Worm (Caenorhabditis elegans) whole organism, late embryonic: Measurements from ENCODE around the gene ula-1.

Source experiments
- C08G9.2 ChIP-seq: sonication (generic microtip); optimal IDR thresholded peaks from 2 replicates; lab custom pipeline; 2016; ENCODE audit warnings: mild to moderate bottlenecking, missing genetic modification characterization, moderate library complexity, missing compliant biosample characterization
- C38D4.7 ChIP-seq: fragments of 200-800 bp; sonication (Bioruptor generic); optimal IDR thresholded peaks from 2 replicates; lab custom pipeline; 2018; ENCODE audit warnings: mild to moderate bottlenecking, missing genetic modification characterization, moderate library complexity, missing compliant biosample characterization
- F13H6.1 ChIP-seq: sonication (generic microtip); optimal IDR thresholded peaks from 2 replicates; lab custom pipeline; 2016; ENCODE audit warnings: missing genetic modification characterization, missing compliant biosample characterization
- K02D7.2 ChIP-seq: sonication (generic microtip); optimal IDR thresholded peaks from 2 replicates; lab custom pipeline; 2017; ENCODE audit warnings: mild to moderate bottlenecking, missing genetic modification characterization, missing compliant biosample characterization
- K09A11.1 ChIP-seq: sonication (generic microtip); optimal IDR thresholded peaks from 2 replicates; lab custom pipeline; 2017; ENCODE audit warnings: antibody characterized with exemption, mild to moderate bottlenecking, missing genetic modification characterization, missing compliant biosample characterization; ENCODE audit not compliant: insufficient read depth
- T23F11.4 ChIP-seq: fragments of 200-800 bp; sonication (Bioruptor generic); optimal IDR thresholded peaks from 2 replicates; lab custom pipeline; 2018; ENCODE audit warnings: mild to moderate bottlenecking, missing genetic modification characterization, missing compliant biosample characterization
- Y22D7AL.16 ChIP-seq: sonication (generic microtip); optimal IDR thresholded peaks from 2 replicates; lab custom pipeline; 2016; ENCODE audit warnings: missing genetic modification characterization, missing compliant biosample characterization
- ceh-18 ChIP-seq: sonication (generic microtip); optimal IDR thresholded peaks from 2 replicates; lab custom pipeline; 2016; ENCODE audit warnings: missing genetic modification characterization, missing compliant biosample characterization
- ceh-2 ChIP-seq: sonication (generic microtip); optimal IDR thresholded peaks from 2 replicates; lab custom pipeline; 2016; ENCODE audit warnings: missing genotype, missing genetic modification characterization, missing compliant biosample characterization
- ceh-22 ChIP-seq: sonication (generic microtip); optimal IDR thresholded peaks from 2 replicates; lab custom pipeline; 2017; ENCODE audit warnings: missing biosample characterization, missing genetic modification characterization
- ceh-24 ChIP-seq: sonication (generic microtip); optimal IDR thresholded peaks from 2 replicates; lab custom pipeline; 2016; ENCODE audit warnings: mild to moderate bottlenecking, missing genetic modification characterization, missing compliant biosample characterization
- ceh-34 ChIP-seq: sonication (generic microtip); optimal IDR thresholded peaks from 2 replicates; lab custom pipeline; 2016; ENCODE audit warnings: mild to moderate bottlenecking, missing genetic modification characterization, missing compliant biosample characterization
- ceh-48 ChIP-seq: sonication (generic microtip); optimal IDR thresholded peaks from 2 replicates; lab custom pipeline; 2016; ENCODE audit warnings: missing genetic modification characterization, inconsistent platforms, missing compliant biosample characterization
- che-1 ChIP-seq: sonication (generic microtip); optimal IDR thresholded peaks from 2 replicates; lab custom pipeline; 2016; ENCODE audit warnings: mild to moderate bottlenecking, missing genetic modification characterization, missing compliant biosample characterization
- dve-1 ChIP-seq: sonication (generic microtip); optimal IDR thresholded peaks from 2 replicates; lab custom pipeline; 2017; ENCODE audit warnings: antibody characterized with exemption, mild to moderate bottlenecking, missing genetic modification characterization, missing compliant biosample characterization
- elt-4 ChIP-seq: sonication (generic microtip); optimal IDR thresholded peaks from 2 replicates; lab custom pipeline; 2016; ENCODE audit warnings: missing genetic modification characterization, missing compliant biosample characterization
- eyg-1 ChIP-seq: sonication (generic microtip); optimal IDR thresholded peaks from 2 replicates; lab custom pipeline; 2016; ENCODE audit warnings: missing genotype, missing genetic modification characterization, missing compliant biosample characterization
- fkh-10 ChIP-seq: fragments of 150-350 bp; optimal IDR thresholded peaks from 2 replicates; lab custom pipeline; 2014; ENCODE audit warnings: missing biosample characterization, missing genetic modification reagents, missing genetic modification characterization
- fkh-6 ChIP-seq: sonication (generic microtip); optimal IDR thresholded peaks from 2 replicates; lab custom pipeline; 2016; ENCODE audit warnings: missing genetic modification characterization, missing compliant biosample characterization
- hlh-15 ChIP-seq: sonication (generic microtip); optimal IDR thresholded peaks from 2 replicates; lab custom pipeline; 2016; ENCODE audit warnings: missing genetic modification characterization, missing compliant biosample characterization
- hlh-30 ChIP-seq: sonication (generic microtip); optimal IDR thresholded peaks from 2 replicates; lab custom pipeline; 2017; ENCODE audit warnings: antibody characterized with exemption, missing genetic modification characterization, missing compliant biosample characterization; ENCODE audit not compliant: insufficient read depth
- hlh-8 ChIP-seq: sonication (generic microtip); optimal IDR thresholded peaks from 2 replicates; lab custom pipeline; 2016; ENCODE audit warnings: missing genotype, missing genetic modification characterization, missing compliant biosample characterization
- lim-6 ChIP-seq: sonication (generic microtip); optimal IDR thresholded peaks from 2 replicates; lab custom pipeline; 2016; ENCODE audit warnings: missing genetic modification characterization, missing compliant biosample characterization
- lin-11 ChIP-seq: fragments of 200-800 bp; sonication (Bioruptor generic); optimal IDR thresholded peaks from 2 replicates; lab custom pipeline; 2018; ENCODE audit warnings: mild to moderate bottlenecking, missing genetic modification characterization, missing compliant biosample characterization
- mec-3 ChIP-seq: sonication (generic microtip); optimal IDR thresholded peaks from 2 replicates; lab custom pipeline; 2016; ENCODE audit warnings: borderline replicate concordance, missing genetic modification characterization, missing compliant biosample characterization
- nfya-1 ChIP-seq: sonication (generic microtip); optimal IDR thresholded peaks from 2 replicates; lab custom pipeline; 2017; ENCODE audit warnings: missing genetic modification characterization, mild to moderate bottlenecking, missing compliant biosample characterization, antibody characterized with exemption, moderate library complexity
- nhr-232 ChIP-seq: sonication (generic microtip); optimal IDR thresholded peaks from 2 replicates; lab custom pipeline; 2016; ENCODE audit warnings: missing genetic modification characterization, missing compliant biosample characterization
- pat-9 ChIP-seq: fragments of 200-800 bp; sonication (Bioruptor generic); optimal IDR thresholded peaks from 2 replicates; lab custom pipeline; 2018; ENCODE audit warnings: mild to moderate bottlenecking, missing genetic modification characterization, moderate library complexity, missing compliant biosample characterization
- pax-1 ChIP-seq: fragments of 150-350 bp; optimal IDR thresholded peaks from 2 replicates; lab custom pipeline; 2014; ENCODE audit warnings: missing biosample characterization, missing genetic modification characterization
- pha-4 ChIP-seq: fragments of 150-350 bp; optimal IDR thresholded peaks from 2 replicates; lab custom pipeline; 2018; ENCODE audit warnings: missing biosample characterization, missing genetic modification reagents, missing genetic modification characterization
- pqm-1 ChIP-seq: sonication (generic microtip); optimal IDR thresholded peaks from 2 replicates; lab custom pipeline; 2016; ENCODE audit warnings: missing genetic modification characterization, missing compliant biosample characterization
- ref-2 ChIP-seq: sonication (generic microtip); optimal IDR thresholded peaks from 2 replicates; lab custom pipeline; 2016; ENCODE audit warnings: missing genetic modification characterization, missing compliant biosample characterization
- sdc-2 ChIP-seq: sonication (generic microtip); optimal IDR thresholded peaks from 2 replicates; lab custom pipeline; 2016; ENCODE audit warnings: missing genotype, missing genetic modification characterization, missing compliant biosample characterization
- sox-2 ChIP-seq: fragments of 200-800 bp; sonication (Bioruptor generic); IDR thresholded peaks from 2 replicates; pipeline ENCODE4 v1.3.6; 2022; ENCODE audit warnings: missing genetic modification reagents, missing genetic modification characterization, missing compliant biosample characterization
- sox-4 ChIP-seq: sonication (generic microtip); optimal IDR thresholded peaks from 2 replicates; lab custom pipeline; 2017; ENCODE audit warnings: mild to moderate bottlenecking, missing genetic modification characterization, inconsistent platforms, missing compliant biosample characterization
- tbx-7 ChIP-seq: sonication (generic microtip); optimal IDR thresholded peaks from 2 replicates; lab custom pipeline; 2016; ENCODE audit warnings: missing genotype, missing genetic modification characterization, missing compliant biosample characterization
- ttx-3 ChIP-seq: sonication (generic microtip); optimal IDR thresholded peaks from 2 replicates; lab custom pipeline; 2016; ENCODE audit warnings: missing genetic modification reagents, missing genetic modification characterization, missing compliant biosample characterization
- unc-42 ChIP-seq: sonication (generic microtip); optimal IDR thresholded peaks from 2 replicates; lab custom pipeline; 2016; ENCODE audit warnings: missing genotype, missing genetic modification characterization, missing compliant biosample characterization
- unc-55 ChIP-seq: sonication (generic microtip); optimal IDR thresholded peaks from 2 replicates; lab custom pipeline; 2017; ENCODE audit warnings: missing biosample characterization, missing genetic modification reagents, missing genetic modification characterization

Gene ula-1

DNA sequence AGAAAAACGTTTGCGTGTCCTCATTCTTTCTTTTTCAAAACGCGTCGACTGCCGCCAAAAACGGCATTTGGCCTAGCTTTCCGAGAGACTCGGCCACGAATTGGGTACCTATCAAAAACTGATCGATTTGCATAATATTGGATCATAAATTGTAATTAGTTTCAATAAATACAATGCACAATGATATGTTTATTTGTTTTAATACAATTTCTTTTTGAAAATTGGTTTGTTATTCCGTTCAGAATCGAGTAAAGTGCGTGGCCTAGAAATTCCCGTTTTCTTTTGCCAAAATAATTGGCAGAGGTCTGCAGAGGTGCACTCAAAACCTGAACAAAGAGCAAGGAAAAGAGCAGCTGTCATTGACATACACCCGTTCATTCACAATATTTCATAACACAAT lies 14.7 kb downstream of the ula-1 start, which contains the start of gene F26F4.8 (continued):
- no peak for TF ChIP-seq ceh-48 (tag; lab: Kevin White, UChicago)
- TF ChIP-seq fkh-6 (tag; lab: Kevin White, UChicago): peak; percentile 40
- no peak for TF ChIP-seq pqm-1
- no peak for TF ChIP-seq pat-9 (tag; lab: Kevin White, UChicago)
- TF ChIP-seq tbx-7: peak; percentile 85
- TF ChIP-seq elt-4 (tag; lab: Kevin White, UChicago): no peak
- peak; percentile 43 for TF ChIP-seq lim-6 (tag; lab: Kevin White, UChicago)
- peak; percentile 15 for TF ChIP-seq ceh-34 (tag; lab: Kevin White, UChicago)
- TF ChIP-seq pha-4 (tag; lab: Kevin White, UChicago): no peak
- TF ChIP-seq che-1 (tag; lab: Kevin White, UChicago): no peak
- TF ChIP-seq F13H6.1 (tag; lab: Kevin White, UChicago): peak; percentile 37
- TF ChIP-seq ceh-22: no peak
- TF ChIP-seq ceh-24 (tag; lab: Kevin White, UChicago): no peak
- peak; percentile 51 for TF ChIP-seq ref-2
- no peak for TF ChIP-seq nhr-232
- no peak for TF ChIP-seq nfya-1 (tag; lab: Kevin White, UChicago)
- no peak for TF ChIP-seq Y22D7AL.16 (tag; lab: Kevin White, UChicago)
- peak; percentile 54 for TF ChIP-seq sdc-2 (tag; lab: Kevin White, UChicago)
- peak; percentile 20 for TF ChIP-seq unc-42 (tag; lab: Kevin White, UChicago)
- no peak for TF ChIP-seq C38D4.7
- peak; percentile 7 for TF ChIP-seq eyg-1 (tag; lab: Kevin White, UChicago)
- TF ChIP-seq ceh-2 (tag; lab: Kevin White, UChicago): peak; percentile 93
- no peak for TF ChIP-seq fkh-10 (GFP tag; lab: Kevin White, UChicago)

DNA sequence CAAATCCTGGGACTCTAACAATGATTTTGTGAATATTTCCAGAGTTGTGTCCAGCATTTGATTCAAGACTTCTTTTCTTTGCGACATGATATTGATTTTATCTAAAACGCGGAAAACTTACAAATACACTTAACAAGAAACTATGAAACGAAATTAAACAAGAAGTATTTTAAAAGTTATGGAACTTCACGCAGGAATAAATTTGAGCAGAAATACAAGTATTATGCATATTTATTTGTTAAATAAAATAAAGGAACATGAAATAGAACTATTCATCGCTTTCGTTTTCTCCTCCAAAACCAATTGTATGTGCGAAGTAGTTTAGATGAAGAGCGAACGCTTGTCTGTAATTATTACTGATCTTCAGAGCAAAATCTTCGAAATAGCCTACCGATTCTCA lies 16.3 kb downstream of the ula-1 start, which contains the start of gene kbp-2:
kbp-2 (minus strand) TSS at position 101 of the 400 bp plus-strand sequence.
- TF ChIP-seq dve-1 (no peak), T23F11.4 (GFP tag; lab: Kevin White, UChicago) (no peak)
- TF ChIP-seq, all 69 proteins: peak for 0

DNA sequence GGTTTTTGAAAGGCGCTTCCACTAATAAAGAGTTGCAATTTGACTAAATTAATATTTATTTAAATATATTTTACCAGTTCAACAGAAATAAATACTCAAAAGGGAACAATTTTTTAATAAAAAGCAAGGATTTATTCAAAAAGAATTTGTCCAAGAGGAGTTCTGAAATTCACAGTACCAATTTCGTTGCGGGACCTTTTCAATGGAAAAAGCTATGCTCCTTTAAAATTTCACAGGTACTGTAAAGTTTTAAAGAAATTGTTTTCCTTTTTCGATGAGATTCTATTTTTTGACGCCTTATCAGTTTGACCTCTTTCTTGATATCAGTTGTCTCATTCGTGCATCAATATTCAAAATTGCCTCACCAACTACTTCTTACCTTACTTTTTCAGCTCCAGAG lies 19.9 kb downstream of the ula-1 start, which contains the start of gene tag-340:
tag-340 (plus strand) TSS at position 249 of the 400 bp plus-strand sequence.
- TF ChIP-seq sox-4 (no peak), ceh-18 (no peak), hlh-15 (no peak), hlh-30 (no peak), F13H6.1 (tag; lab: Kevin White, UChicago) (no peak), ttx-3 (tag; lab: Kevin White, UChicago) (no peak), sox-2 (GFP tag; lab: Robert Waterston, UW) (no peak), K09A11.1 (tag; lab: Kevin White, UChicago) (no peak), tbx-7 (no peak), Y22D7AL.16 (tag; lab: Kevin White, UChicago) (no peak), K02D7.2 (no peak), mec-3 (tag; lab: Kevin White, UChicago) (no peak), hlh-8 (no peak), pax-1 (tag; lab: Kevin White, UChicago) (no peak), unc-55 (GFP tag; lab: Kevin White, UChicago) (no peak), lin-11 (tag; lab: Kevin White, UChicago) (no peak), C08G9.2 (tag; lab: Kevin White, UChicago) (no peak), ceh-34 (tag; lab: Kevin White, UChicago) (no peak)
- TF ChIP-seq, all 69 proteins: peak for 0
